Fruit fly (Drosophila melanogaster): ENCODE results near the gene Hel89B.
A peak's percentile ranks its signal among the peaks of the same experiment; 100 is the strongest.

DNA sequence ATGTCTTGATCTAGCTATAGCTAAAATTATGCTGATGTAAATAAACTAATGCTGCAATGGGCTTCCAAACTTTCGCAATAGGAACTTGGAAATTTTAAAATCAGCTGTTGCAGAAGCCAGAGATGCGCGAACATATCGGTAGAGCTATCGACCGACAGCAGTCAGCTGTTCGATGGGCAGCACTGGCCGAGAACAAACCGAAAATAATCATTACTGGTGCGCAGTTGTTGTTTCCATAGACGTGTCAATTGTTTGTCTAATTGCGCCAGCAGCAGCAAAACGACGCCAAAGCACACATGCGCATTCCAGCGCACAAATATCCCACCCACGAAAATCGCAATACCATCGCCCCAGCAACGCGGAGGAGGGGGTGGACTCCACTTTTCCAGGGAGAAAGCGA lies 38.1 kb upstream of the Hel89B start, which contains the start of gene Sap47:
- TF ChIP-seq CG14655 (GFP tag; optimal IDR thresholded peaks at IDR 0.05): no peak
- TF ChIP-seq fd96Ca (GFP tag; IDR thresholded peaks at IDR 0.05): no peak
- no peak for TF ChIP-seq Ets98B (GFP tag; IDR thresholded peaks at IDR 0.05)
- no peak for TF ChIP-seq CG9948 (tag; optimal IDR thresholded peaks at IDR 0.05)
- no peak for TF ChIP-seq EcR (GFP tag; optimal IDR thresholded peaks at IDR 0.05)
- no peak for TF ChIP-seq rn (GFP tag; IDR thresholded peaks at IDR 0.05)
- TF ChIP-seq CG13204 (GFP tag; optimal IDR thresholded peaks at IDR 0.05): no peak
- TF ChIP-seq CG10348 (GFP tag; IDR thresholded peaks at IDR 0.05): no peak
- TF ChIP-seq Snoo (tag; optimal IDR thresholded peaks at IDR 0.05): no peak
- TF ChIP-seq CG17806 (tag; optimal IDR thresholded peaks at IDR 0.05): no peak
- TF ChIP-seq Pif1B (GFP tag; optimal IDR thresholded peaks at IDR 0.05): no peak
- TF ChIP-seq CG12605 (GFP tag; IDR thresholded peaks at IDR 0.05): no peak
- no peak for TF ChIP-seq CG8159 (tag; optimal IDR thresholded peaks at IDR 0.05)
- 0 out of 3 replicates have a peak, but pooled peaks have one; percentile 12 for TF ChIP-seq CG4496 (GFP tag; IDR thresholded peaks at IDR 0.05)

Measured in whole organism, pupa.